Fruit fly (Drosophila melanogaster) whole organism, embryonic: ENCODE measurements around the gene CG15186.

ENCODE experiments used
- Atf6 ChIP-seq: fragments of 200-800 bp; sonication (Bioruptor generic); IDR thresholded peaks from 2 replicates; pipeline ENCODE4 v1.3.6; 2022; ENCODE audit warnings: missing biosample characterization, missing genetic modification characterization
- C15 ChIP-seq: fragments of 200-800 bp; sonication (Bioruptor generic); IDR thresholded peaks from 3 replicates; pipeline ENCODE4 v1.3.6; 2022; ENCODE audit warnings: missing biosample characterization, missing genetic modification characterization
- CG10366 ChIP-seq: fragments of 200-800 bp; sonication (Bioruptor generic); IDR thresholded peaks from 2 replicates; pipeline ENCODE4 v1.3.6; 2022; ENCODE audit warnings: missing biosample characterization, missing genetic modification characterization
- CG10654 ChIP-seq: fragments of 200-800 bp; sonication (Bioruptor generic); optimal IDR thresholded peaks from 2 replicates; lab custom pipeline; 2016; ENCODE audit warnings: missing biosample characterization, missing genetic modification characterization
- CG11085 ChIP-seq: fragments of 200-800 bp; sonication (Bioruptor generic); IDR thresholded peaks from 2 replicates; pipeline ENCODE4 v1.3.6; 2022; ENCODE audit warnings: missing biosample characterization, missing genetic modification characterization
- CG11456 ChIP-seq: fragments of 200-800 bp; sonication (Bioruptor generic); IDR thresholded peaks from 3 replicates; pipeline ENCODE4 v1.3.6; 2022; ENCODE audit warnings: missing biosample characterization, missing genetic modification characterization
- CG12299 ChIP-seq: fragments of 200-800 bp; sonication (Bioruptor generic); optimal IDR thresholded peaks from 2 replicates; lab custom pipeline; 2018; ENCODE audit warnings: missing biosample characterization, mild to moderate bottlenecking, missing genetic modification characterization
- CG12659 ChIP-seq: fragments of 200-800 bp; sonication (Bioruptor generic); optimal IDR thresholded peaks from 3 replicates; lab custom pipeline; 2017; ENCODE audit warnings: mild to moderate bottlenecking, missing biosample characterization, missing genetic modification reagents, missing genetic modification characterization
- CG14965 ChIP-seq: fragments of 200-800 bp; sonication (Bioruptor generic); optimal IDR thresholded peaks from 2 replicates; lab custom pipeline; 2016; ENCODE audit warnings: missing biosample characterization, missing genetic modification characterization, borderline replicate concordance
- CG15601 ChIP-seq: fragments of 200-800 bp; sonication (Bioruptor generic); optimal IDR thresholded peaks from 3 replicates; lab custom pipeline; 2019; ENCODE audit warnings: missing biosample characterization, mild to moderate bottlenecking, missing genetic modification characterization, moderate library complexity
- CG1603 ChIP-seq: fragments of 200-800 bp; sonication (Bioruptor generic); optimal IDR thresholded peaks from 2 replicates; lab custom pipeline; 2019; ENCODE audit warnings: missing biosample characterization, mild to moderate bottlenecking, missing genetic modification characterization, moderate library complexity
- CG17568 ChIP-seq: fragments of 200-800 bp; sonication (Bioruptor generic); optimal IDR thresholded peaks from 2 replicates; lab custom pipeline; 2018; ENCODE audit warnings: missing biosample characterization, mild to moderate bottlenecking, missing genetic modification characterization, moderate library complexity
- CG17612 ChIP-seq: fragments of 200-800 bp; sonication (Bioruptor generic); IDR thresholded peaks from 2 replicates; pipeline ENCODE4 v1.3.6; 2022; ENCODE audit warnings: missing biosample characterization, missing genetic modification characterization
- CG17802 ChIP-seq: fragments of 200-800 bp; sonication (Bioruptor generic); optimal IDR thresholded peaks from 2 replicates; lab custom pipeline; 2018; ENCODE audit warnings: missing biosample characterization, mild to moderate bottlenecking, missing genetic modification characterization, moderate library complexity
- CG17912 ChIP-seq: fragments of 200-800 bp; sonication (Bioruptor generic); optimal IDR thresholded peaks from 2 replicates; lab custom pipeline; 2018; ENCODE audit warnings: missing biosample characterization, mild to moderate bottlenecking, missing genetic modification characterization
- CG18476 ChIP-seq: fragments of 200-800 bp; sonication (Bioruptor generic); optimal IDR thresholded peaks from 2 replicates; lab custom pipeline; 2016; ENCODE audit warnings: missing biosample characterization, mild to moderate bottlenecking, missing genetic modification characterization
- CG2120 ChIP-seq: fragments of 200-800 bp; sonication (Bioruptor generic); optimal IDR thresholded peaks from 3 replicates; lab custom pipeline; 2016; ENCODE audit warnings: missing biosample characterization, missing genetic modification characterization
- CG2199 ChIP-seq: fragments of 200-800 bp; sonication (Bioruptor generic); IDR thresholded peaks from 3 replicates; pipeline ENCODE4 v1.3.6; 2022; ENCODE audit warnings: missing biosample characterization, missing genetic modification characterization
- CG2202 ChIP-seq: fragments of 200-800 bp; sonication (Bioruptor generic); optimal IDR thresholded peaks from 2 replicates; lab custom pipeline; 2018; ENCODE audit warnings: missing biosample characterization, mild to moderate bottlenecking, missing genetic modification characterization
- CG3065 ChIP-seq: fragments of 200-800 bp; sonication (Bioruptor generic); optimal IDR thresholded peaks from 2 replicates; lab custom pipeline; 2016; ENCODE audit warnings: missing biosample characterization, missing genetic modification characterization
- CG4707 ChIP-seq: fragments of 200-800 bp; sonication (Bioruptor generic); optimal IDR thresholded peaks from 2 replicates; lab custom pipeline; 2018; ENCODE audit warnings: missing biosample characterization, mild to moderate bottlenecking, missing genetic modification characterization, moderate library complexity
- CG6791 ChIP-seq: fragments of 200-800 bp; sonication (Bioruptor generic); IDR thresholded peaks from 3 replicates; pipeline ENCODE4 v1.3.6; 2022; ENCODE audit warnings: missing biosample characterization, missing genetic modification characterization; ENCODE audit not compliant: partially characterized antibody
- CG8359 ChIP-seq: fragments of 200-800 bp; sonication (Bioruptor generic); optimal IDR thresholded peaks from 2 replicates; lab custom pipeline; 2017; ENCODE audit warnings: missing biosample characterization, mild to moderate bottlenecking, missing genetic modification characterization, borderline replicate concordance
- CHES-1-like ChIP-seq: fragments of 200-800 bp; sonication (Bioruptor generic); optimal IDR thresholded peaks from 2 replicates; lab custom pipeline; 2016; ENCODE audit warnings: missing biosample characterization, missing genetic modification characterization
- Gsc ChIP-seq: fragments of 200-800 bp; sonication (Bioruptor generic); IDR thresholded peaks from 2 replicates; pipeline ENCODE4 v1.3.6; 2022; ENCODE audit warnings: missing biosample characterization, missing genetic modification characterization
- HLHmδ ChIP-seq: fragments of 200-800 bp; sonication (Bioruptor generic); optimal IDR thresholded peaks from 2 replicates; lab custom pipeline; 2018; ENCODE audit warnings: missing biosample characterization, mild to moderate bottlenecking, missing genetic modification characterization, moderate library complexity
- Hr39 ChIP-seq: fragments of >200 bp; optimal IDR thresholded peaks from 2 replicates; lab custom pipeline; 2017
- MESR4 ChIP-seq: fragments of 200-800 bp; sonication (Bioruptor generic); optimal IDR thresholded peaks from 2 replicates; lab custom pipeline; 2018; ENCODE audit warnings: missing biosample characterization, mild to moderate bottlenecking, missing genetic modification characterization, moderate library complexity
- Side ChIP-seq: fragments of 200-800 bp; sonication (Bioruptor generic); optimal IDR thresholded peaks from 2 replicates; lab custom pipeline; 2016; ENCODE audit warnings: missing biosample characterization, missing genetic modification characterization
- Sox100B ChIP-seq: fragments of 200-800 bp; sonication (Bioruptor generic); optimal IDR thresholded peaks from 3 replicates; lab custom pipeline; 2018; ENCODE audit warnings: missing biosample characterization, mild to moderate bottlenecking, missing genetic modification characterization
- Tbp ChIP-seq: fragments of >200 bp; optimal IDR thresholded peaks from 2 replicates; lab custom pipeline; 2018; ENCODE audit warnings: missing biosample characterization, missing genetic modification characterization
- YL-1 ChIP-seq: fragments of 200-800 bp; sonication (Bioruptor generic); optimal IDR thresholded peaks from 3 replicates; lab custom pipeline; 2017; ENCODE audit warnings: missing biosample characterization, mild to moderate bottlenecking, missing genetic modification characterization
- ap ChIP-seq: fragments of 200-800 bp; sonication (Bioruptor generic); IDR thresholded peaks from 2 replicates; pipeline ENCODE4 v1.3.6; 2022; ENCODE audit warnings: missing biosample characterization, missing genetic modification characterization
- ash1 ChIP-seq: fragments of 200-800 bp; sonication (Bioruptor generic); optimal IDR thresholded peaks from 2 replicates; lab custom pipeline; 2018; ENCODE audit warnings: missing biosample characterization, mild to moderate bottlenecking, missing genetic modification characterization
- bbx ChIP-seq: fragments of 200-800 bp; sonication (Bioruptor generic); IDR thresholded peaks from 2 replicates; pipeline ENCODE4 v1.3.6; 2022; ENCODE audit warnings: missing biosample characterization, missing genetic modification characterization; ENCODE audit not compliant: partially characterized antibody
- da ChIP-seq: fragments of 200-800 bp; sonication (Bioruptor generic); optimal IDR thresholded peaks from 2 replicates; lab custom pipeline; 2016; ENCODE audit warnings: missing biosample characterization, missing genetic modification characterization
- fd102C ChIP-seq: fragments of 200-800 bp; sonication (Bioruptor generic); optimal IDR thresholded peaks from 2 replicates; lab custom pipeline; 2018; ENCODE audit warnings: missing biosample characterization, mild to moderate bottlenecking, missing genetic modification characterization, moderate library complexity
- fd96Cb ChIP-seq: fragments of 200-800 bp; sonication (Bioruptor generic); optimal IDR thresholded peaks from 2 replicates; lab custom pipeline; 2018; ENCODE audit warnings: missing biosample characterization, mild to moderate bottlenecking, missing genetic modification characterization, moderate library complexity
- gcm ChIP-seq: fragments of 200-800 bp; sonication (Bioruptor generic); optimal IDR thresholded peaks from 2 replicates; lab custom pipeline; 2019; ENCODE audit warnings: missing biosample characterization, mild to moderate bottlenecking, missing genetic modification characterization, moderate library complexity
- gt ChIP-seq: fragments of 200-800 bp; sonication (Bioruptor generic); IDR thresholded peaks from 2 replicates; pipeline ENCODE4 v1.3.6; 2022; ENCODE audit warnings: missing biosample characterization, missing genetic modification characterization
- ind ChIP-seq: fragments of 200-800 bp; sonication (Bioruptor generic); optimal IDR thresholded peaks from 3 replicates; lab custom pipeline; 2016; ENCODE audit warnings: missing biosample characterization, missing genetic modification characterization
- insv ChIP-seq, 2 experiments: fragments of 200-800 bp; sonication (Bioruptor generic); optimal IDR thresholded peaks; 3 replicates each; lab custom pipeline; 2016 to 2018; ENCODE audit warnings: missing biosample characterization in 2 of 2, missing genetic modification characterization in 2 of 2
- lbe ChIP-seq: fragments of 200-800 bp; sonication (Bioruptor generic); optimal IDR thresholded peaks from 2 replicates; lab custom pipeline; 2016; ENCODE audit warnings: missing biosample characterization, mild to moderate bottlenecking, missing genetic modification characterization
- mld ChIP-seq: fragments of 200-800 bp; sonication (Bioruptor generic); IDR thresholded peaks from 3 replicates; pipeline ENCODE4 v1.3.6; 2022; ENCODE audit warnings: missing biosample characterization, missing genetic modification characterization; ENCODE audit not compliant: partially characterized antibody
- psq ChIP-seq: fragments of 200-800 bp; sonication (Bioruptor generic); optimal IDR thresholded peaks from 2 replicates; lab custom pipeline; 2017; ENCODE audit warnings: missing biosample characterization, missing genetic modification characterization
- pzg ChIP-seq: fragments of 200-800 bp; sonication (Bioruptor generic); optimal IDR thresholded peaks from 3 replicates; lab custom pipeline; 2018; ENCODE audit warnings: missing biosample characterization, mild to moderate bottlenecking, missing genetic modification characterization, moderate library complexity
- repo ChIP-seq: fragments of 200-800 bp; sonication (Bioruptor generic); optimal IDR thresholded peaks from 2 replicates; lab custom pipeline; 2016; ENCODE audit warnings: missing biosample characterization, missing genetic modification characterization
- sob ChIP-seq: fragments of 200-800 bp; sonication (Bioruptor generic); IDR thresholded peaks from 2 replicates; pipeline ENCODE4 v1.3.6; 2022; ENCODE audit warnings: missing biosample characterization, missing genetic modification characterization
- tup ChIP-seq: fragments of 200-800 bp; sonication (Bioruptor generic); optimal IDR thresholded peaks from 2 replicates; lab custom pipeline; 2016; ENCODE audit warnings: missing biosample characterization, mild to moderate bottlenecking, missing genetic modification characterization, moderate library complexity
- z ChIP-seq: fragments of 200-800 bp; sonication (Bioruptor generic); IDR thresholded peaks from 3 replicates; pipeline ENCODE4 v1.3.6; 2022; ENCODE audit warnings: missing biosample characterization, missing genetic modification characterization
- zfh1 ChIP-seq: fragments of 200-800 bp; sonication (Bioruptor generic); IDR thresholded peaks from 3 replicates; pipeline ENCODE4 v1.3.6; 2022; ENCODE audit warnings: missing biosample characterization, missing genetic modification characterization
- zfh2 ChIP-seq: fragments of 200-800 bp; sonication (Bioruptor generic); optimal IDR thresholded peaks from 2 replicates; lab custom pipeline; 2016; ENCODE audit warnings: missing biosample characterization, missing genetic modification characterization

The CG15186 gene

DNA sequence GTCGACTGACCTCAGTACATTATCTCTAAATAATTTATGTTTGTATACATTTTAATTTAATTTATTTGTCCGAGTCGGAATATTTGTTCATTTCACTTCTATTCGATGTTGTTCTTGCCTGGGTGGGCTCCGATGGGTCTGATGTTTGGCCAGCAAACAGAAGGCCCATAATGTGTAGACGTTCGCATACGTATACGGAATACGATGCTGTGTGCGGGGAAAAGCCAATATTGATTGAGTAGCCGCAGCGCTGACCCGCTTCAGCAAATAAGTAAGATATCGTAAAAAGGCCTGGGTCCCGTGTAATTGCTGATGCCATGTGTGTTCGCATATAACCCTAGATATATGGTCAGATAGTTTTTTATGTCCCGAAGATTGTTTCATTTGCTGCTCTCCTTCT is 26.3 kb downstream of the CG15186 start (continued):
- TF ChIP-seq CG12659 (GFP tag; lab: Kevin White, UChicago) = no peak
- TF ChIP-seq repo (GFP tag; lab: Kevin White, UChicago) = no peak
- no peak for TF ChIP-seq gt (GFP tag; lab: Robert Waterston, UW)
- no peak for TF ChIP-seq gcm (GFP tag; lab: Kevin White, UChicago)
- TF ChIP-seq CHES-1-like (GFP tag; lab: Kevin White, UChicago) = no peak
- peak; percentile 42 for TF ChIP-seq CG15601 (tag; lab: Kevin White, UChicago)
- peak; percentile 39 for TF ChIP-seq fd96Cb (tag; lab: Kevin White, UChicago)
- TF ChIP-seq ash1 (GFP tag; lab: Kevin White, UChicago) = no peak
- TF ChIP-seq CG3065 (GFP tag; lab: Kevin White, UChicago) = peak; percentile 13
- peak; percentile 50 for TF ChIP-seq YL-1 (GFP tag; lab: Kevin White, UChicago)
- TF ChIP-seq z (GFP tag; lab: Robert Waterston, UW) = no peak
- TF ChIP-seq fd102C = peak; percentile 95
- TF ChIP-seq CG2120 (GFP tag; lab: Kevin White, UChicago) = peak; percentile 4
- TF ChIP-seq insv (GFP tag; optimal IDR thresholded peaks at IDR 0.05; lab: Kevin White, UChicago) = no peak
- no peak for TF ChIP-seq Hr39 (lab: Kevin White, UChicago)
- no peak for TF ChIP-seq CG17612 (GFP tag; lab: Robert Waterston, UW)
- peak; percentile 74 for TF ChIP-seq CG1603 (tag; lab: Kevin White, UChicago)
- TF ChIP-seq CG11085 = no peak
- no peak for TF ChIP-seq bbx
- TF ChIP-seq ind (GFP tag; lab: Kevin White, UChicago) = no peak
- peak; percentile 29 for TF ChIP-seq da (GFP tag; lab: Kevin White, UChicago)
- no peak for TF ChIP-seq pzg
- peak; percentile 40 for TF ChIP-seq HLHmδ (GFP tag; lab: Kevin White, UChicago)
- TF ChIP-seq Atf6 = no peak; the same call in 1 of the 2 replicates
- no peak for TF ChIP-seq CG18476 (GFP tag; lab: Kevin White, UChicago)
- peak; percentile 41 for TF ChIP-seq CG8359 (GFP tag; lab: Kevin White, UChicago)
- no peak for TF ChIP-seq psq (GFP tag; lab: Kevin White, UChicago)
- TF ChIP-seq mld (GFP tag; lab: Robert Waterston, UW) = no peak
- TF ChIP-seq lbe = no peak
- no peak for TF ChIP-seq CG12299 (tag; lab: Kevin White, UChicago)
- no peak for TF ChIP-seq CG14965 (GFP tag; lab: Kevin White, UChicago)
- TF ChIP-seq tup (GFP tag; lab: Kevin White, UChicago) = peak; percentile 45
- no peak for TF ChIP-seq zfh2 (GFP tag; lab: Kevin White, UChicago)
- peak; percentile 72 for TF ChIP-seq CG17568 (GFP tag; lab: Kevin White, UChicago)
- TF ChIP-seq CG6791 (GFP tag; lab: Robert Waterston, UW) = no peak
- TF ChIP-seq CG17912 = no peak
- no peak for TF ChIP-seq CG17802 (tag; lab: Kevin White, UChicago)
- peak; percentile 57; the same call in 2 of the 3 replicates for TF ChIP-seq zfh1 (GFP tag; lab: Robert Waterston, UW)
- TF ChIP-seq CG11456 (GFP tag; lab: Robert Waterston, UW) = no peak
- TF ChIP-seq C15 (GFP tag; lab: Robert Waterston, UW) = no peak
- TF ChIP-seq Sox100B (GFP tag; lab: Kevin White, UChicago) = peak; percentile 36
- TF ChIP-seq ap (GFP tag; lab: Robert Waterston, UW) = no peak
- peak; percentile 86 for TF ChIP-seq CG2202 (tag; lab: Kevin White, UChicago)
- no peak for TF ChIP-seq Gsc (GFP tag; lab: Robert Waterston, UW)
- no peak for TF ChIP-seq MESR4
- TF ChIP-seq CG10654 = peak; percentile 37
- TF ChIP-seq CG2199 = no peak
- no peak for TF ChIP-seq sob (GFP tag; lab: Robert Waterston, UW)
- TF ChIP-seq CG10366 (GFP tag; lab: Robert Waterston, UW) = no peak
- TF ChIP-seq CG4707 = peak; percentile 28
- TF ChIP-seq Side (GFP tag; lab: Kevin White, UChicago) = peak; percentile 62
- no peak for TF ChIP-seq Tbp (GFP tag; lab: Kevin White, UChicago)
